Fruit fly (Drosophila melanogaster) S2 (cell line): ENCODE results near the gene mRpL17.

Experiments used
- CG8478 ChIP-seq: fragments of >200 bp; optimal IDR thresholded peaks from 2 replicates; lab custom pipeline; 2018
- CTCF ChIP-seq, 2 experiments: fragments of >200 bp; optimal IDR thresholded peaks; 2 replicates each; lab custom pipeline; 2018

The mRpL17 gene

DNA sequence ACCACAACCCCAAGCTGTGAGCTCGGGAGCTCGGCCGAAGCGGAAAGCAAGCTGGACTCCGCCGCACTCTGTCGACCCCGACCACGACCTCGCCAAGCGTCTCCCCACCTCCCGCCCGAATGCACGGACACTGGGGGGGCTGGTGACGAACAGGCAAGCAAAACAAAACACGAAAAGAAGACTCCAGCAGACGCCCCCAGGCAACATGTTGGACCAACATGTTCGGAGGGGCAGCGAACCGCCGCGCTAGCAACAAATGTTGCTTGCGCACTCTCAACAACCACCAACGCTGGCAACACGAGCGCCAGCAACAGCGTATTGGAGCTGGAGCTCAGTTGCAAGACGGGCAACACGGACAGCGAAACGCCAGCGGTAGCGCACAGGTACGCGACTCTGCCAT is 17.7 kb downstream of the mRpL17 start:
- TF ChIP-seq CG8478 = no peak
- TF ChIP-seq CTCF (optimal IDR thresholded peaks at IDR 0.05; lab: Kevin White, UChicago) = no peak

DNA sequence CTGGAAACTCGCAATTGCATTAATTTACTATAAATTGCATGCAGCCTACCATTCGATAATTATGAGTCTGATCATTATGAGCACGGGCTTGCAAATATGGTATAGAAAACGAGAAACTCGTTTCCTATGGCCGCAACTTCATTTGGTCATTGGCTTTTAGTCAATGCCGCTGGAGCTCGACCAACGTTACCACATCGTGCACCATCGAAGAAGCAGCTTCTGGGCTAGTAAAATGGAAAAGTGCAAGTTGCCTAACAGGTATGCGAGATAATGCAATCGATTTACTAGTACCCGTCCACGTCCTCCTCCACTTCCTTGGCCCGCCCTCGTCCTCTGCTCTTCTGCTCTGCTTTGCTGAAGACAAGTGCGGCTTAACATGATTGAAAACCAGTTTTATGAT is 19.7 kb downstream of the mRpL17 start:
- TF ChIP-seq CTCF (optimal IDR thresholded peaks at IDR 0.05; lab: Kevin White, UChicago) (no peak), CG8478 (no peak)

DNA sequence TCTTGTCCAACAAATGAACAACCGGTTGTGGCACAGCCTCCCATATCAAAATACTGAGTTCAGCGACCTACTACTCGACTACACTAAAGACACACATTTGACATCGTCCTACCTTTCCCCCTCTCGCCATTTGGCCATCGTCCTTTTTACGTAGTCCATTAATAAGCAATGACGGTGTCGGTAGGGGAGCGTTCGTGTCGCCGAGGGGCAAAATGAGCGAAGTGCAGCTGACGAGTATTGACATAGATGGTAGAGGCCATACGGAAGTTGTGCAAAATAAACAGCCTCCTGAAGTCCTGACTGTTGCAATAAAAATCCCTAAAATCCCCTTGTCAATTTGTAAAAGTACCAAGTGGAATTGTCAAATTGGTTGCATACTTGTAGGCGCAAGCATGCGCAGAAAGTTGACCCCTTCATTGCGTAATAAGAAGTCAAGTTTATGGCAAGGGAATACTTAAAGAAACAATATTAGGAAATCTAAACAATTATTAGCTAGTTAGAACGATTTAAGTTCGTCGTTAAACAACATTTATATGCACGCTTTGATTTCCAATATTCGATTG is 27.1 kb downstream of the mRpL17 start:
- TF ChIP-seq CTCF (optimal IDR thresholded peaks at IDR 0.05; lab: Kevin White, UChicago) (no peak), CG8478 (no peak)

DNA sequence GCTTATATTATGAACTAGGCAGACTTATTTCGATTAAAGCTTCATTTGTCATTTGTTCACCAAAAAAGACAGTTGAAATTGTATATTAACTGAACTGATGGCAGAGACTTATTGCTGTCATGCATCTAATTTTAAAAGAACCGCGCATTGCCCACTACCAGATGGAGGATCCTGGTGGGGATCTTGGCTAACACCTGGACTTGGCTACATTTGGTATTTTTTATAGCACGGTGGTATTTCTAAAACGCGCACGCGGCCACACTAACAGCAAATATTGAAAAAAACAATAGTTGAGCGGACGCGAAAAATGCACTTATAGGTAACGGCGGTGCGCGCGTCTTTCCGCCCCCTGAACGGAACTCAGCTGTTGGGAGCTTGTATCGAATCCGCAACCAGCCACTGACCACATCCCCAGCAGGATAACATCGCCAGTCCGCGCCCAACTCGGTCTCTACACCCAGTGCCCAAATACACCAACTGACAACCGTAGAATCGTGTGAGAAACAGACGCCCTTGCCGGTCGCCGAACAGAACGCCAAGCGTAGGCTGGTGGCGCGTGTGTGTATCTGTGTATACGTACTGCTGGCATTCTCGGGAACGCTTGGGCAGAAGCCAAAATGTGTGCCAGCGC is 27.7 kb downstream of the mRpL17 start:
- TF ChIP-seq CTCF (optimal IDR thresholded peaks at IDR 0.05; lab: Kevin White, UChicago) (peak; percentile 40 to 48), CG8478 (no peak)

DNA sequence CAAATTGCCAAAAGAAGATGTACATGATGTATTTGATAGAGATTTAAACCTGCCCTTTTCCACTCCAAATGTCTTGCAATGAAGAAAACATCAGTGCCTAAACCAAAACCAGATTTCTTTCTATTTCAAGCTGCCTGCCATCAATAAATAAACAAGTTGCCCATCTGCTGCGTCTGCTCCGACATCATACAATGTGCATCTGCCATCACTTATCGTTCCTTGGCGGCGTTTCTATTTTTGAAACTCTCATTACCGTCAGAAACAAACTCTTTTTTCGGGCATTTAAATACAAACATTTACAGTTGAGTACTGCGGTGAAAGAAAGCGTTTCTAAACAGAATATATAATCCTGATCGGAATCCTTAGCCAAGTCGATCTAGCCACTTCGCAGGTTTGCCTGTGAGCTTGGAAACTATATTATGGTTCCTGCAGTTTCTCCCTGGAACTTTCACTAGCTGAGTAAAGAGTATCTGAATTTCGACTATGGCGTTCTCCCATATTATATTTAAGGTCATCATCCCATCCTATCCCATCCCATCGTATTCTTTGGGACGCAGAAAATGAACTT is 30.3 kb downstream of the mRpL17 start:
- no peak for TF ChIP-seq CTCF (optimal IDR thresholded peaks at IDR 0.05; lab: Kevin White, UChicago)
- no peak for TF ChIP-seq CG8478

DNA sequence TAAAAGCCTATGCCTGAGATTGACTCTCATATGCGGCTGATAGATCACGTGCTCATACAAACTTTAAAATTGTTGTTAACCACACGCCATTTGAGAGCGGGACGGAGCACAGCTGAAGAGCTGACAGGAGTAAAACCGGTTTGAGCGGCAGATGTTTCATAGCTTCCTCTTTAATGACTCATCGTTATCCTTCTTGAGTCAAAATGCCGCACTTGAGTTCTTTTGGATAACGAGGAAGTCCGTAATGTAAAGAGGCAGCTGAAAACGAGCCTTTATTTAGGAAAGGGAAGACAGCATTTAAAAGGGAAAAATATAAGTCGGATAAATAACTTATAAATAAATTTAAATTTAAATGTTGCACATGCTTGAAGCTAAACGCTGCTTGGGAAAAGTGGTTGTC is 32.7 kb downstream of the mRpL17 start:
- TF ChIP-seq CTCF (optimal IDR thresholded peaks at IDR 0.05; lab: Kevin White, UChicago) = no peak
- TF ChIP-seq CG8478 = no peak

DNA sequence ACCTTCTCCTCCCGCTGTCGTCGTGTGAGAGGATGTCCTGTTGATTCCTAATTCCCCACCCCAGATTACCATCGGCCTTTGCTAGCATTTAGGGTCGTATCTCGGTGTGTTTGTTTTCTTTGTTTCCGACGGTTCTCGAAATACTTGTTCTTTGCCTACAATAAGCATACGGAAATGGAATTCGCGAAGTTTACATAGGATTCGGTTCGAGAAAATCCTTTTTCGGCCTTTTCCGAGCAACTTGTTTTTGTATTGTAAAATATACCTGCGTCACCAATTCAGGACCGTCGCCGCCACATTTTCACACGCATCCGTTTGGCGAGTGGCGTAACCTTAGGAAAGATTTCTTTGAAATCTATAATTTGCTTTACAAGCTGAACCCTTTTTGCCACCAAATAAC is 33.9 kb downstream of the mRpL17 start:
- TF ChIP-seq CTCF (optimal IDR thresholded peaks at IDR 0.05; lab: Kevin White, UChicago) (no peak), CG8478 (no peak)

DNA sequence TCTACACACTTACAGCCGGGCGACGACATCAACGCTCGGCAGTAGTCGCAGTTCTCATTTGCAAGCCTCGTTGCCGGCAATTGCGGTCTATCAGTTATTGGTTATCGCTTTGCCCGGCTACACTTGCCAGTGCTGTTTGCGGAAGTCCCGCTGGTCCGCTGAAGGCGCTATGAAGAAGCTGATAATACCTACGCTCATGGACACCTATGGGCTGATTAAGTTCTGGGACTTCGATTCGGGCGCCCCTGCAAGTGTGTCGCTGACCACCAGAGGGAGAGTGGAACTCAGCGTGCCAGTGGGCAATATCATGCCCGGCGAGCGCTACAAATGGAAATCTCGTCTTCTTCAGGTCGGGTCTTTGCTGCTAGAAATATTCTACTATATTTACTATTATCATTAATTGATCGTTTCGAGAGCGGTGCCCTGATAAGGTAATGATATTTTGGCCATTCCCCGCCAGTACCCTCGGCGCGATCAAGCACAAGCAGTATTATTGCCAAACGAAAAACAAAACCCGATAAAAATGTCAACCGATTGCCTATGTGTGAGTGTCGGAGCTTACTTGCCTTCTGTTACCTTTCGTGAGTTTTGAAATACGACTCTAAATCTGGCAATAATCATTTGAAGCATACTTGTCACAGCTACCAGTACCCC is 35.5 kb downstream of the mRpL17 start:
- TF ChIP-seq CTCF (optimal IDR thresholded peaks at IDR 0.05; lab: Kevin White, UChicago) = no peak
- TF ChIP-seq CG8478 = no peak

DNA sequence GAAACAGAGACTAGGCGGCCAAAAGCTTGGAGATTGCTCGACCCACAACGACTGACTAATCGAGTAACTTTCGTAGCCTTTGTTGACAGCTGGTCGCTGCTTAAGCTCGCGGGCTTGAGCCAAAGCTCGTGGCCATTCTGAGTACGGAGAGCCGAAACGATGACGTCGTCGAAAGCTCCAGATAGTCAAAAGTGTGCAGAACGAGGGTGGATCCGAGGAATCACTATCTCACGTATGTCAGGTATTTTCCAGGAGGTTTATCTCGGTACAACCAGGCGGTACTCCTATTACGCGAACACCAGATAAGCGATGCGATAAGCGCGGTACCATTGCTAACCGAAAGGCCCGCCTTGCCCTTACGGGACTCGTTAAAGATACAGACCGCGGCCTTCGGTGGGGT is 47.0 kb downstream of the mRpL17 start:
- no peak for TF ChIP-seq CG8478
- TF ChIP-seq CTCF (optimal IDR thresholded peaks at IDR 0.05; lab: Kevin White, UChicago) = no peak

DNA sequence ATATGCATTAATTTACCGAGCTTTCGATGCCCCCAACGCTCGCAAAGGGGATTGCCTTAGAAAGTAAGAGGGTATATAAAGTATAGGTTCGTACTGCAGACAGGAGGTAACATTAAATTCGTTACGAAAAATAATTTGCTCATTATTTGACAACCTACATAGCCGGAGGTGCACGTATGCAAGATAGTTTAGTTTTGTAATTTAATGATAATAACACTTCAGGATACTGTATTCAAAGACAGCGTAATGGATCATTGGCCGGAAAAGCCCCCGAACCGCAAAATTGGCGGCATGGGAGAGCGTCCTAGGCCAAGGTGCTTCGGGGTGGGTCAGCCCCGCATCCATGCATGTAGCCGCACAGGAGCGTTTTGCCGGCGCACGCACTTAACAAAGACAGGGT is 47.7 kb downstream of the mRpL17 start:
- no peak for TF ChIP-seq CTCF (optimal IDR thresholded peaks at IDR 0.05; lab: Kevin White, UChicago)
- no peak for TF ChIP-seq CG8478

DNA sequence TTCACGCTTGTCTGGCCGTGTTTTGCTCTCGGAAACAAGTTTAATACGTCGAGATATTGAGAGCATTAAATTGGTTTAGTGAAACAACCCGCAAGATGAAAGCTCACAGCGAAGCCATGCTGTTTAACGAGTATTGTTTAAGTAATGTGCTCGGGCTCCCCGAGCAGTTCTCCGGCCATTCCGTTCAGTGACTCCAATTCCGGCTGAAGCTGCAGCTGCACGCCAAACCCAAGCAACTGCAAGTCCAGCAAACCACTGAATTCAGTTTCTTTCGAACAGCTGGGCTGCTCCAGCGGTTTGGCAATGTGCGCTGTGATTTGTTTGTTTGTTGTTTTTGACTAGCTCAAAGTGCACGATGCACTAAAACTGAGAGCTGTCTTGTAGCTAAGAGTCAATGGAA is 50.6 kb downstream of the mRpL17 start:
- TF ChIP-seq CG8478 (no peak), CTCF (optimal IDR thresholded peaks at IDR 0.05; lab: Kevin White, UChicago) (no peak)
